Worm (Caenorhabditis elegans): ENCODE data around the gene lact-1.

DNA sequence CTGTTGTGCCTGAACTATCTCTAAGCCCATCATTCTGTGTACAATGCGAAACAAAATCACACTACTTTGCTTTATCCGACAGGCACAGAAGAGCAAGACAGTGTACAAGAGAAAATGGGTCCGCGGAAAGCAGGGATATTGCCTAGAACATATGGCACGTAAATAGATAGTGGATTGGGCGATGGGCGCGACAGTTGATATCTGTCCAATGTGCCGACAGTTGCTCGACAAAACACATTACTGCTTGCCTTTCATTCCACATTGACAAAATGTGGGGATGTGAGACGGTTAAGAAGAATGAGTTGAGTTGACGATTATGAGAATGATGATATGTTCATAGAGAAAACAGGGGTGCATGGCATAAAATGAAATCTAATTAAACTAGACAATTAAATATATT is 35.1 kb downstream of the lact-1 start:
- TF ChIP-seq ceh-34 (tag; optimal IDR thresholded peaks at IDR 0.05) (no peak), tbx-2 (tag; optimal IDR thresholded peaks at IDR 0.05) (no peak), syd-9 (tag; optimal IDR thresholded peaks at IDR 0.05) (no peak), unc-86 (tag; optimal IDR thresholded peaks at IDR 0.05) (no peak), lin-11 (tag; optimal IDR thresholded peaks at IDR 0.05) (no peak)

All from whole organism, late embryonic.